Fruit fly (Drosophila melanogaster): ENCODE results near the gene CG42827.

dm6 chr3R:23390769-23391309 is 18.1 kb downstream of the CG42827 start:
- no peak for TF ChIP-seq CTCF (optimal IDR thresholded peaks at IDR 0.05)
- no peak for TF ChIP-seq CG8478 (optimal IDR thresholded peaks at IDR 0.05)

Data from S2 (cell line).